Worm (Caenorhabditis elegans): ENCODE data around the gene R11H6.2.

The R11H6.2 gene

DNA sequence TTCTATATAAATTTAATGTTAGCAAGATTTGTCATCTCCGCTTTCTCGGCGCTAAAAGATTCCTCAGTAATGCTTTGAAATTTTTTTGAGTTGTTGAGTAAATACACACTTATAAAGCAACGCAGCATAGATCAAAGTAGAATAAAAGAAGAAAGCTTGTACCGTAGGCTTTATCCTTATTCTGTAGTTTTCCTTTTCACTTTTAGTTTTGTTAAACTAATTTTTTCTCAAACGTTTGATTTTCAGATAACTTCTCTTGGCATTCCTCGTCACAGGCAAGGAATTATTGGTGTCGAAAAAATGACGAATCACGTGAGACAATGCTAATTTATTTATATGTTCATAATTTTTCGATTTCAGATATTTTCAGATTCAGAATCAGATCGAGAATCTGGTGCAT, 35.2 kb upstream of the R11H6.2 start, which contains the start of gene C53A5.11:
TSS of gene C53A5.11 (plus strand) at position 301 of the 400 bp plus-strand sequence.
- no peak for TF ChIP-seq php-3 (GFP tag; IDR thresholded peaks at IDR 0.05)
- TF ChIP-seq snpc-1.2 (GFP tag; IDR thresholded peaks at IDR 0.05), result no peak
- no peak for TF ChIP-seq hif-1 (tag; optimal IDR thresholded peaks at IDR 0.05)
- no peak for TF ChIP-seq F44E2.7 (GFP tag; IDR thresholded peaks at IDR 0.05)
- no peak for TF ChIP-seq lin-29 (GFP tag; IDR thresholded peaks at IDR 0.05)
- TF ChIP-seq ZK546.5 (tag; optimal IDR thresholded peaks at IDR 0.05), result no peak
- no peak for TF ChIP-seq set-16 (GFP tag; IDR thresholded peaks at IDR 0.05)

DNA sequence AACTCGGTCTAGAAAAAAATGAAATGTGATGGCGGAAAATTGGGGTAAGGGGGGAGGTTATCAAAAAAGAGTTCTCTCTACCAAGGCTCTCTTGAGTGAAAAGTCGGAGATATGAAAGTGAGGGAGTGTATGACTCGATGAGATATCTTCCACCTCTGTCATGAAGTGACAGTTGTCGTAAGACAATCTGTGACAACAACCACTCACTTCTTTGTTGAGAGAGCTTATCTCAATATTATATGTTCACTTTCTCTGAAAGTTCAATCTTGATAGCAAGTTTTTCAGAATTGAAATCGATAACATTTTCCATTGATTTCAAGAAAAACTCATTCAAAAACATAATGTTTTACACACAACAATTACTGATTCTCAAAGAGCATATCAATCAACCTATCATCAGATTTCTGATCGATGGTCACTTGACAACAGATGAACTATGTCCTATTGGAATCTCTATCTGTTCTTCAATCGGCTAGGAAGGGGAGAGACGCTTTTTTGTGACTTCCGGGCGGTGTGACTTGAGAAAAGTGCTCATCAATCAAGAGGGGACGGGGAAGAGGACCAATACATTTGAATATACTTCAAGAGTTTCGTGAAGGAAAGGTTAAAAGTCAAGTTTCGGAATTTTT, 20.9 kb upstream of the R11H6.2 start:
- TF ChIP-seq daf-16 (GFP tag; optimal IDR thresholded peaks at IDR 0.05) (peak in 1 of 2 experiments; percentile 39), daf-16 (tag; optimal IDR thresholded peaks at IDR 0.05) (no peak), nhr-77 (tag; optimal IDR thresholded peaks at IDR 0.05) (no peak), ceh-20 (GFP tag; IDR thresholded peaks at IDR 0.05) (peak; percentile 19; the same call in 1 of the 2 replicates), mdt-29 (GFP tag; IDR thresholded peaks at IDR 0.05) (no peak), lin-1 (GFP tag; IDR thresholded peaks at IDR 0.05) (no peak)

DNA sequence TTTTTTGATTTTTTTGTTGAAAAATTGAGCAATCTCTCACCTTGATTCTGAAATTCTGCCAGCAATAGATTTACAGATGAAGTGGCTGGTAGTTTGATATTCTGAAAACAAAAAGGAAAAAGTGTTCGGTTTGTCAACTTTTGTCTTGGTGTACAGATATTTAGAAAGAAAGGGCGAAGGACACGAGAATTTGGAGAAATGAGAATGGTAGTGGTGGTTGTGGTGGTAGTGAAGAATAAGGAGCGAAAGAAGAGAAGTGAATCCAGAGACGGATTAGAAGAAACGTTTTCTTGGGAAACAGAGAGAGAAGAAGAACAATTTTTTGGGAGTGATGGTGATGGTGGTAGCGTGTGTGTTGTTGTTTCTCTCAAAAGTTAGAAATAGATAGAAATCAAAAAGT, 18.2 kb upstream of the R11H6.2 start, which contains the start of gene gar-3:
TSS of gene gar-3 (minus strand) at position 101 of the 400 bp plus-strand sequence.
- TF ChIP-seq snpc-1.2 (GFP tag; IDR thresholded peaks at IDR 0.05) (no peak), F44E2.7 (GFP tag; IDR thresholded peaks at IDR 0.05) (no peak), zfp-2 (tag; optimal IDR thresholded peaks at IDR 0.05) (no peak), duxl-1 (tag; optimal IDR thresholded peaks at IDR 0.05; ENCODE audit: poor library complexity) (no peak), Y48G9A.11 (GFP tag; IDR thresholded peaks at IDR 0.05) (no peak), fos-1 (tag; optimal IDR thresholded peaks at IDR 0.05) (no peak), rbr-2 (tag; optimal IDR thresholded peaks at IDR 0.05) (no peak), hlh-30 (tag; optimal IDR thresholded peaks at IDR 0.05; ENCODE audit: insufficient read depth) (no peak), tra-1 (GFP tag; IDR thresholded peaks at IDR 0.05) (no peak), nhr-42 (GFP tag; IDR thresholded peaks at IDR 0.05) (no peak), nhr-76 (tag; optimal IDR thresholded peaks at IDR 0.05) (no peak), ZK337.2 (GFP tag; IDR thresholded peaks at IDR 0.05) (no peak), daf-16 (GFP tag; optimal IDR thresholded peaks at IDR 0.05) (no peak), daf-16 (tag; optimal IDR thresholded peaks at IDR 0.05) (no peak)

- TF ChIP-seq rbr-2 (tag; optimal IDR thresholded peaks at IDR 0.05) (no peak), unc-62 (GFP tag; optimal IDR thresholded peaks at IDR 0.05 in 1 of 2) (peak in 1 of 2 experiments; percentile 80), unc-62 (tag; optimal IDR thresholded peaks at IDR 0.05) (no peak), ces-1 (GFP tag; optimal IDR thresholded peaks at IDR 0.05) (no peak), pqm-1 (tag; optimal IDR thresholded peaks at IDR 0.05) (no peak)
These were observed 12.5 kb upstream of the R11H6.2 start, which contains the start of gene Y40H4A.2 for ce11 chrV:14585351-14585750. Gene Y40H4A.2 (minus strand): TSS chrV:14585451.

DNA sequence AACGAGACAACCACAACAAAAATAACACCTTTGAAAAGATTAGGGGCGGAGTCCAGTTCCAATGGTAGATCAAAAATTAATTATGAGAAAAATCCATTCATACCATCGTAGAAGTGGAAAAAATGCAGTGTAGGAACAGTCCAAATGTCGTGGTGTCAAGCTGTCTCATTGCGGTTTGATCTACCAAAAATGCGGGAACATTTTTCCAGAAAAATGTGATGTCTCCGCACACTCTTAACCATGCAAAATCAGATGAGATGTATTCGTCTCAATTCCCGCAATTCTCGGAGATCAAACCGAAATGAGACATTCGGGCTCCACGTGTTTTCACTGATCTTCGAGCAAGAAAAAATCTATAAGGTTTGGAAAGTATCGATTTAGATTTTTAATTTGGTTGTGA, 3.7 kb upstream of the R11H6.2 start:
- TF ChIP-seq ceh-82 (tag; optimal IDR thresholded peaks at IDR 0.05) (no peak), T20F7.1 (GFP tag; optimal IDR thresholded peaks at IDR 0.05) (no peak), nhr-111 (GFP tag; optimal IDR thresholded peaks at IDR 0.05) (no peak), skn-1 (tag; optimal IDR thresholded peaks at IDR 0.05) (no peak)

- TF ChIP-seq daf-16 (GFP tag; optimal IDR thresholded peaks at IDR 0.05) (no peak), daf-16 (tag; optimal IDR thresholded peaks at IDR 0.05) (peak; percentile 25), dpl-1 (GFP tag; optimal IDR thresholded peaks at IDR 0.05) (no peak), dmd-8 (GFP tag; IDR thresholded peaks at IDR 0.05) (no peak), nhr-11 (tag; optimal IDR thresholded peaks at IDR 0.05) (no peak), F10B5.3 (tag; optimal IDR thresholded peaks at IDR 0.05) (no peak), zfp-3 (GFP tag; conservative IDR thresholded peaks at IDR 0.05) (peak; percentile 39), php-3 (GFP tag; IDR thresholded peaks at IDR 0.05) (0 out of 2 replicates have a peak, but pooled peaks have one; percentile 15), lin-38 (GFP tag; IDR thresholded peaks at IDR 0.05) (peak; percentile 54), set-16 (GFP tag; IDR thresholded peaks at IDR 0.05) (no peak), T20F7.1 (GFP tag; optimal IDR thresholded peaks at IDR 0.05) (peak; percentile 66), nhr-48 (tag; optimal IDR thresholded peaks at IDR 0.05) (no peak), hlh-11 (tag; optimal IDR thresholded peaks at IDR 0.05) (no peak)
These were observed 2.9 kb upstream of the R11H6.2 start for ce11 chrV:14594943-14595342.

All from whole organism, L4 larva.